Fruit fly (Drosophila melanogaster) Kc167 (cell line): ENCODE measurements around the gene AstA-R1.

ENCODE experiments used
- Myc ChIP-seq: fragments of >200 bp; optimal IDR thresholded peaks from 2 replicates; lab custom pipeline; 2017; ENCODE audit warnings: missing external identifiers
- Sin3A ChIP-seq: fragments of >200 bp; optimal IDR thresholded peaks from 2 replicates; lab custom pipeline; 2018; ENCODE audit warnings: missing external identifiers
- h ChIP-seq: fragments of >200 bp; optimal IDR thresholded peaks from 3 replicates; lab custom pipeline; 2018; ENCODE audit warnings: missing external identifiers
- insv ChIP-seq: fragments of >200 bp; optimal IDR thresholded peaks from 3 replicates; lab custom pipeline; 2018; ENCODE audit warnings: missing external identifiers
- psq ChIP-seq: fragments of >200 bp; optimal IDR thresholded peaks from 2 replicates; lab custom pipeline; 2017; ENCODE audit warnings: missing external identifiers
- ttk ChIP-seq: sonication (Bioruptor generic); optimal IDR thresholded peaks from 2 replicates; lab custom pipeline; 2017; ENCODE audit warnings: missing external identifiers

dm6 chrX:3696540-3697206 is 122.3 kb downstream of the AstA-R1 start:
- TF ChIP-seq ttk (lab: Kevin White, UChicago) (no peak), psq (lab: Kevin White, UChicago) (no peak), h (lab: Kevin White, UChicago) (no peak), Sin3A (lab: Kevin White, UChicago) (no peak), insv (lab: Kevin White, UChicago) (no peak), Myc (no peak)
